Fruit fly (Drosophila melanogaster): ENCODE measurements around the gene AdoR.

The AdoR gene

dm6 chr3R:30101389-30101935 is 47.9 kb downstream of the AdoR start:
- TF ChIP-seq prd (optimal IDR thresholded peaks at IDR 0.05): no peak
- peak; percentile 27; the same call in 1 of the 3 replicates for TF ChIP-seq prd (GFP tag; IDR thresholded peaks at IDR 0.05)
- no peak for TF ChIP-seq tio (GFP tag; optimal IDR thresholded peaks at IDR 0.05)
- TF ChIP-seq ci (GFP tag; IDR thresholded peaks at IDR 0.05): no peak
- peak; percentile 51 for TF ChIP-seq Med (GFP tag)
- TF ChIP-seq Drgx (GFP tag; IDR thresholded peaks at IDR 0.05): peak; percentile 52
- TF ChIP-seq CG11696 (GFP tag; IDR thresholded peaks at IDR 0.05): peak; percentile 70

- TF ChIP-seq CG12391 (tag; optimal IDR thresholded peaks at IDR 0.05) (no peak), Pdp1 (GFP tag; optimal IDR thresholded peaks at IDR 0.05) (peak in 1 of 2 experiments; percentile 11), Camta (GFP tag; optimal IDR thresholded peaks at IDR 0.05) (no peak), Drgx (GFP tag; IDR thresholded peaks at IDR 0.05) (0 out of 2 replicates have a peak, but pooled peaks have one; percentile 13), kah (GFP tag; optimal IDR thresholded peaks at IDR 0.05) (no peak), corto (GFP tag; optimal IDR thresholded peaks at IDR 0.05) (no peak), Max (GFP tag; optimal IDR thresholded peaks at IDR 0.05) (no peak)
These were observed 48.5 kb downstream of the AdoR start for dm6 chr3R:30100976-30101332.

- no peak for TF ChIP-seq Scr (GFP tag; IDR thresholded peaks at IDR 0.05; ENCODE audit: partially characterized antibody)
- no peak for TF ChIP-seq Hmr (GFP tag; optimal IDR thresholded peaks at IDR 0.05)
- no peak for TF ChIP-seq CG9797 (GFP tag; optimal IDR thresholded peaks at IDR 0.05)
- TF ChIP-seq Hr39 (optimal IDR thresholded peaks at IDR 0.05): peak; percentile 79
- TF ChIP-seq Trl (optimal IDR thresholded peaks at IDR 0.05): peak in 1 of 2 experiments; percentile 11
- no peak for TF ChIP-seq Trl (GFP tag; optimal IDR thresholded peaks at IDR 0.05)
- no peak for TF ChIP-seq CG10462 (GFP tag; optimal IDR thresholded peaks at IDR 0.05)
- TF ChIP-seq p53 (GFP tag; optimal IDR thresholded peaks at IDR 0.05): no peak
- TF ChIP-seq peb (GFP tag; IDR thresholded peaks at IDR 0.05): no peak
- TF ChIP-seq abd-A (tag; optimal IDR thresholded peaks at IDR 0.05): peak; percentile 82
- no peak for TF ChIP-seq toy (GFP tag; IDR thresholded peaks at IDR 0.05)
- TF ChIP-seq cg (GFP tag; optimal IDR thresholded peaks at IDR 0.05): peak; percentile 4
- TF ChIP-seq CG10147 (GFP tag; optimal IDR thresholded peaks at IDR 0.05): no peak
- TF ChIP-seq Med (GFP tag): peak; percentile 44
- TF ChIP-seq CG12219 (GFP tag; optimal IDR thresholded peaks at IDR 0.05): no peak
- TF ChIP-seq CG17385 (GFP tag; optimal IDR thresholded peaks at IDR 0.05): peak; percentile 12
- 0 out of 4 replicates have a peak, but pooled peaks have one; percentile 35 for TF ChIP-seq chinmo (GFP tag; IDR thresholded peaks at IDR 0.05; ENCODE audit: partially characterized antibody)
- TF ChIP-seq sens (GFP tag): peak; percentile 66
- no peak for TF ChIP-seq CG11247 (GFP tag; IDR thresholded peaks at IDR 0.05)
- peak; percentile 80 for TF ChIP-seq crol (GFP tag; IDR thresholded peaks at IDR 0.05)
These were observed 49.0 kb downstream of the AdoR start for dm6 chr3R:30100325-30100975.

dm6 chr3R:30099341-30099871 is 50.0 kb downstream of the AdoR start:
- TF ChIP-seq tll (GFP tag; optimal IDR thresholded peaks at IDR 0.05): no peak
- no peak for TF ChIP-seq CG30020 (tag; optimal IDR thresholded peaks at IDR 0.05)
- TF ChIP-seq D19B (GFP tag; optimal IDR thresholded peaks at IDR 0.05): no peak
- peak; percentile 47 for TF ChIP-seq gro (GFP tag; optimal IDR thresholded peaks at IDR 0.05)
- TF ChIP-seq vvl (GFP tag; IDR thresholded peaks at IDR 0.05): peak; percentile 11; the same call in 1 of the 2 replicates
- TF ChIP-seq HHEX (GFP tag; optimal IDR thresholded peaks at IDR 0.05): no peak
- TF ChIP-seq CG4360 (GFP tag; IDR thresholded peaks at IDR 0.05): no peak
- peak; percentile 22 for TF ChIP-seq Side (GFP tag; optimal IDR thresholded peaks at IDR 0.05)
- peak; percentile 41; the same call in 1 of the 2 replicates for TF ChIP-seq CG32532 (GFP tag; IDR thresholded peaks at IDR 0.05)
- TF ChIP-seq Ets97D (GFP tag; optimal IDR thresholded peaks at IDR 0.05): no peak
- TF ChIP-seq tna (GFP tag; IDR thresholded peaks at IDR 0.05; ENCODE audit: partially characterized antibody): peak; percentile 28; the same call in 1 of the 2 replicates
- TF ChIP-seq CG34376 (GFP tag; optimal IDR thresholded peaks at IDR 0.05): peak; percentile 59
- no peak for TF ChIP-seq dati (GFP tag; IDR thresholded peaks at IDR 0.05)
- TF ChIP-seq Bgb (GFP tag; IDR thresholded peaks at IDR 0.05; ENCODE audit: partially characterized antibody): peak; percentile 72; the same call in 1 of the 2 replicates
- 0 out of 2 replicates have a peak, but pooled peaks have one; percentile 17 for TF ChIP-seq CG14441 (GFP tag; IDR thresholded peaks at IDR 0.05)

Data from whole organism, embryonic.